Fruit fly (Drosophila melanogaster): Measurements from ENCODE around the gene Neurochondrin.

DNA sequence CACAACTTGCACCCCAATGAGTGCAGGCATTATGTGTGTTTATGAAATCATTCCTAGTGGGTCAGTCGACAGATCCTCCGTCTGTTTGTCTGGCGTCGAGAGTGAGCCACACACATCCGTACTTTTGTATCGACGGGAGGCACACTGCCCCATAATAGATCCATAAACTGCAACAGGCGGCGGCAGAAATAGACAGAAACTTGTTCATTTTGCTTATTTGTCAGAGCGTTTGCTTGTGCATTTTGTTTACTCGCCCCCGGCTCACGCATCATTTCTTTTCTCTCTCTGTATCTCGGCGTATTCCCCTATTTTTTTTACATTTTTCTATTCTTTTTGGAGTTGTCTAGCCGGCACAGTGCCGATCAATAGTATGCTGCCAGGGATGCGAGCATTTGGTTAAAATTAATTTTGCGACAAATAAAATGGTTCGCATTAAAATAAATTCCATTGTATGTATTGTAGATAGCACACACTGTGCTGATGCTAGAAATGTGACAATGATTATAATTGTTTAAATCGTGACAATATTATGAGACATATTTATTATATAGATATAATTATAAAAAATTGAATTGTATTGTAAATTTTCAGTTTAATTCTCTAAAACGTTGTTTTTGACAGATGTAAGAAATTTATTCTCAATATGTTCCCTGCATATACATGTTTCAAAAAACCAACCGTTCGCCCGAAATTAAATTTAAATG, 13.7 kb downstream of the Neurochondrin start:
- TF ChIP-seq CTCF (optimal IDR thresholded peaks at IDR 0.05) (no peak), CG8478 (optimal IDR thresholded peaks at IDR 0.05) (no peak)
